Fruit fly (Drosophila melanogaster) whole organism, embryonic: ENCODE data around the gene CG3513.
A peak's percentile ranks its signal among the peaks of the same experiment; 100 is the strongest.

ENCODE experiments used
- Bdp1 ChIP-seq: fragments of 200-800 bp; sonication (Bioruptor generic); optimal IDR thresholded peaks from 3 replicates; lab custom pipeline; 2016; ENCODE audit warnings: missing biosample characterization, missing genetic modification characterization
- CG10543 ChIP-seq: fragments of 200-800 bp; sonication (Bioruptor generic); optimal IDR thresholded peaks from 3 replicates; lab custom pipeline; 2017; ENCODE audit warnings: missing biosample characterization, mild to moderate bottlenecking, missing genetic modification characterization, moderate library complexity
- CG12155 ChIP-seq: fragments of 200-800 bp; sonication (Bioruptor generic); optimal IDR thresholded peaks from 3 replicates; lab custom pipeline; 2016; ENCODE audit warnings: missing biosample characterization, missing genetic modification characterization
- CG1233 ChIP-seq: fragments of 200-800 bp; sonication (Bioruptor generic); optimal IDR thresholded peaks from 4 replicates; lab custom pipeline; 2018; ENCODE audit warnings: missing biosample characterization, mild to moderate bottlenecking, missing genetic modification characterization
- CG12391 ChIP-seq: fragments of 200-800 bp; sonication (Bioruptor generic); optimal IDR thresholded peaks from 3 replicates; lab custom pipeline; 2018; ENCODE audit warnings: missing biosample characterization, mild to moderate bottlenecking, missing genetic modification characterization, moderate library complexity
- CG13123 ChIP-seq: fragments of 200-800 bp; sonication (Bioruptor generic); optimal IDR thresholded peaks from 2 replicates; lab custom pipeline; 2016; ENCODE audit warnings: missing biosample characterization, missing genetic modification characterization
- CG13424 ChIP-seq: fragments of 200-800 bp; sonication (Bioruptor generic); optimal IDR thresholded peaks from 2 replicates; lab custom pipeline; 2019; ENCODE audit warnings: missing biosample characterization, mild to moderate bottlenecking, missing genetic modification characterization, moderate library complexity
- CG14050 ChIP-seq: fragments of 200-800 bp; sonication (Bioruptor generic); IDR thresholded peaks from 3 replicates; pipeline ENCODE4 v1.3.6; 2022; ENCODE audit warnings: missing biosample characterization, missing genetic modification characterization
- CG14965 ChIP-seq: fragments of 200-800 bp; sonication (Bioruptor generic); optimal IDR thresholded peaks from 2 replicates; lab custom pipeline; 2016; ENCODE audit warnings: missing biosample characterization, missing genetic modification characterization, borderline replicate concordance
- CG1529 ChIP-seq: fragments of 200-800 bp; sonication (Bioruptor generic); optimal IDR thresholded peaks from 3 replicates; lab custom pipeline; 2018; ENCODE audit warnings: missing biosample characterization, missing genetic modification characterization
- CG18619 ChIP-seq: fragments of 200-800 bp; sonication (Bioruptor generic); optimal IDR thresholded peaks from 3 replicates; lab custom pipeline; 2017; ENCODE audit warnings: missing biosample characterization, mild to moderate bottlenecking, missing genetic modification characterization
- CG32532 ChIP-seq: fragments of 200-800 bp; sonication (Bioruptor generic); IDR thresholded peaks from 2 replicates; pipeline ENCODE4 v1.3.6; 2022; ENCODE audit warnings: missing biosample characterization, missing genetic modification characterization
- CG33213 ChIP-seq: fragments of 200-800 bp; sonication (Bioruptor generic); optimal IDR thresholded peaks from 3 replicates; lab custom pipeline; 2016; ENCODE audit warnings: missing biosample characterization, missing genetic modification characterization
- CG34422 ChIP-seq: fragments of 200-800 bp; sonication (Bioruptor generic); IDR thresholded peaks from 3 replicates; pipeline ENCODE4 v1.3.6; 2022; ENCODE audit warnings: missing biosample characterization, missing genetic modification characterization
- CG6689 ChIP-seq: fragments of 200-800 bp; sonication (Bioruptor generic); IDR thresholded peaks from 2 replicates; pipeline ENCODE4 v1.3.6; 2022; ENCODE audit warnings: missing biosample characterization, missing genetic modification characterization
- CG7745 ChIP-seq: fragments of 200-800 bp; sonication (Bioruptor generic); optimal IDR thresholded peaks from 2 replicates; lab custom pipeline; 2018; ENCODE audit warnings: missing biosample characterization, mild to moderate bottlenecking, missing genetic modification characterization, moderate library complexity
- CG9727 ChIP-seq: fragments of 200-800 bp; sonication (Bioruptor generic); optimal IDR thresholded peaks from 3 replicates; lab custom pipeline; 2017; ENCODE audit warnings: missing biosample characterization, mild to moderate bottlenecking, missing genetic modification characterization
- CG9797 ChIP-seq: fragments of 200-800 bp; sonication (Bioruptor generic); optimal IDR thresholded peaks from 3 replicates; lab custom pipeline; 2018; ENCODE audit warnings: missing biosample characterization, mild to moderate bottlenecking, missing genetic modification characterization
- CG9876 ChIP-seq: fragments of 200-800 bp; sonication (Bioruptor generic); optimal IDR thresholded peaks from 2 replicates; lab custom pipeline; 2016; ENCODE audit warnings: missing biosample characterization, missing genetic modification characterization
- Camta ChIP-seq: fragments of 200-800 bp; sonication (Bioruptor generic); optimal IDR thresholded peaks from 2 replicates; lab custom pipeline; 2016; ENCODE audit warnings: missing biosample characterization, missing genetic modification characterization
- CrebB ChIP-seq: fragments of 200-800 bp; sonication (Bioruptor generic); optimal IDR thresholded peaks from 3 replicates; lab custom pipeline; 2018; ENCODE audit warnings: missing biosample characterization, mild to moderate bottlenecking, missing genetic modification characterization
- E2f2 ChIP-seq: fragments of 200-800 bp; sonication (Bioruptor generic); IDR thresholded peaks from 2 replicates; pipeline ENCODE4 v1.3.6; 2022; ENCODE audit warnings: missing biosample characterization, missing genetic modification characterization
- Eip74EF ChIP-seq, 2 experiments: fragments of 200-800 bp in 1 of 2; fragments of >200 bp in 1 of 2; sonication (Bioruptor generic) in 1 of 2; optimal IDR thresholded peaks; 2 replicates each; lab custom pipeline; 2017 to 2019; ENCODE audit warnings: missing biosample characterization in 2 of 2, missing genetic modification characterization in 2 of 2, mild to moderate bottlenecking in 1 of 2, moderate library complexity in 1 of 2
- HmgD ChIP-seq: fragments of 200-800 bp; sonication (Bioruptor generic); optimal IDR thresholded peaks from 3 replicates; lab custom pipeline; 2016; ENCODE audit warnings: missing biosample characterization, missing genetic modification characterization
- Hmx ChIP-seq: fragments of 200-800 bp; sonication (Bioruptor generic); optimal IDR thresholded peaks from 2 replicates; lab custom pipeline; 2016; ENCODE audit warnings: missing biosample characterization, missing genetic modification characterization
- Jarid2 ChIP-seq: fragments of 200-800 bp; sonication (Bioruptor generic); optimal IDR thresholded peaks from 3 replicates; lab custom pipeline; 2017; ENCODE audit warnings: mild to moderate bottlenecking, missing biosample characterization, missing genetic modification reagents, missing genetic modification characterization
- NC2β ChIP-seq: fragments of 200-800 bp; sonication (Bioruptor generic); optimal IDR thresholded peaks from 2 replicates; lab custom pipeline; 2016; ENCODE audit warnings: missing biosample characterization, missing genetic modification characterization
- NFAT ChIP-seq: fragments of 200-800 bp; sonication (Bioruptor generic); IDR thresholded peaks from 2 replicates; pipeline ENCODE4 v1.3.6; 2022; ENCODE audit warnings: missing biosample characterization, missing genetic modification characterization
- Optix ChIP-seq: fragments of 200-800 bp; sonication (Bioruptor generic); IDR thresholded peaks from 3 replicates; pipeline ENCODE4 v1.3.6; 2022; ENCODE audit warnings: missing biosample characterization, missing genetic modification characterization
- Poxn ChIP-seq: fragments of 200-800 bp; sonication (Bioruptor generic); IDR thresholded peaks from 2 replicates; pipeline ENCODE4 v1.3.6; 2022; ENCODE audit warnings: missing biosample characterization, missing genetic modification characterization
- YL-1 ChIP-seq: fragments of 200-800 bp; sonication (Bioruptor generic); optimal IDR thresholded peaks from 3 replicates; lab custom pipeline; 2017; ENCODE audit warnings: missing biosample characterization, mild to moderate bottlenecking, missing genetic modification characterization
- ash1 ChIP-seq: fragments of 200-800 bp; sonication (Bioruptor generic); optimal IDR thresholded peaks from 2 replicates; lab custom pipeline; 2018; ENCODE audit warnings: missing biosample characterization, mild to moderate bottlenecking, missing genetic modification characterization
- bbx ChIP-seq: fragments of 200-800 bp; sonication (Bioruptor generic); IDR thresholded peaks from 2 replicates; pipeline ENCODE4 v1.3.6; 2022; ENCODE audit warnings: missing biosample characterization, missing genetic modification characterization; ENCODE audit not compliant: partially characterized antibody
- crc ChIP-seq: fragments of 200-800 bp; sonication (Bioruptor generic); optimal IDR thresholded peaks from 2 replicates; lab custom pipeline; 2016; ENCODE audit warnings: missing biosample characterization, missing genetic modification characterization
- cwo ChIP-seq: fragments of 200-800 bp; sonication (Bioruptor generic); optimal IDR thresholded peaks from 3 replicates; lab custom pipeline; 2017; ENCODE audit warnings: missing biosample characterization, missing genetic modification characterization, mild to moderate bottlenecking, moderate library complexity, missing genetic modification reagents
- exex ChIP-seq: fragments of 200-800 bp; sonication (Bioruptor generic); optimal IDR thresholded peaks from 4 replicates; lab custom pipeline; 2018; ENCODE audit warnings: missing biosample characterization, mild to moderate bottlenecking, missing genetic modification characterization, moderate library complexity
- ftz-f1 ChIP-seq: fragments of 200-800 bp; sonication (Bioruptor generic); optimal IDR thresholded peaks from 2 replicates; lab custom pipeline; 2016; ENCODE audit warnings: missing biosample characterization, missing genetic modification characterization
- gcm ChIP-seq: fragments of 200-800 bp; sonication (Bioruptor generic); optimal IDR thresholded peaks from 2 replicates; lab custom pipeline; 2019; ENCODE audit warnings: missing biosample characterization, mild to moderate bottlenecking, missing genetic modification characterization, moderate library complexity
- gem ChIP-seq: fragments of 200-800 bp; sonication (Bioruptor generic); optimal IDR thresholded peaks from 2 replicates; lab custom pipeline; 2019; ENCODE audit warnings: missing biosample characterization, mild to moderate bottlenecking, missing genetic modification characterization, moderate library complexity
- kah ChIP-seq: fragments of 200-800 bp; sonication (Bioruptor generic); optimal IDR thresholded peaks from 2 replicates; lab custom pipeline; 2018; ENCODE audit warnings: missing biosample characterization, mild to moderate bottlenecking, missing genetic modification characterization
- p53 ChIP-seq: fragments of 200-800 bp; sonication (Bioruptor generic); optimal IDR thresholded peaks from 2 replicates; lab custom pipeline; 2016; ENCODE audit warnings: missing biosample characterization, missing genetic modification characterization
- pfk ChIP-seq: fragments of 200-800 bp; sonication (Bioruptor generic); optimal IDR thresholded peaks from 2 replicates; lab custom pipeline; 2018; ENCODE audit warnings: missing biosample characterization, mild to moderate bottlenecking, missing genetic modification characterization, moderate library complexity
- pzg ChIP-seq: fragments of 200-800 bp; sonication (Bioruptor generic); optimal IDR thresholded peaks from 3 replicates; lab custom pipeline; 2018; ENCODE audit warnings: missing biosample characterization, mild to moderate bottlenecking, missing genetic modification characterization, moderate library complexity
- ro ChIP-seq: fragments of 200-800 bp; sonication (Bioruptor generic); IDR thresholded peaks from 2 replicates; pipeline ENCODE4 v1.3.6; 2022; ENCODE audit warnings: missing biosample characterization, missing genetic modification characterization
- sens-2 ChIP-seq: fragments of 200-800 bp; sonication (Bioruptor generic); IDR thresholded peaks from 2 replicates; pipeline ENCODE4 v1.3.6; 2022; ENCODE audit warnings: missing biosample characterization, missing genetic modification characterization
- sna ChIP-seq: fragments of 200-800 bp; sonication (Bioruptor generic); IDR thresholded peaks from 2 replicates; pipeline ENCODE4 v1.3.6; 2022; ENCODE audit warnings: missing biosample characterization, missing genetic modification characterization; ENCODE audit not compliant: partially characterized antibody
- sr ChIP-seq: fragments of 200-800 bp; sonication (Bioruptor generic); IDR thresholded peaks from 3 replicates; pipeline ENCODE4 v1.3.6; 2022; ENCODE audit warnings: missing biosample characterization, missing genetic modification characterization
- trem ChIP-seq: fragments of 200-800 bp; optimal IDR thresholded peaks from 3 replicates; lab custom pipeline; 2019; ENCODE audit warnings: missing biosample characterization, mild to moderate bottlenecking, missing genetic modification characterization, moderate library complexity
- vvl ChIP-seq: fragments of 200-800 bp; sonication (Bioruptor generic); IDR thresholded peaks from 2 replicates; pipeline ENCODE4 v1.3.6; 2022; ENCODE audit warnings: missing biosample characterization, missing genetic modification characterization
- zen2 ChIP-seq: fragments of 200-800 bp; sonication (Bioruptor generic); IDR thresholded peaks from 3 replicates; pipeline ENCODE4 v1.3.6; 2022; ENCODE audit warnings: missing biosample characterization, missing genetic modification characterization; ENCODE audit not compliant: partially characterized antibody

Gene CG3513

dm6 chr2L:3703260-3703659 lies 10.3 kb upstream of the CG3513 start, which contains the start of gene CG2816 (continued):
- TF ChIP-seq Optix: 0 out of 3 replicates have a peak, but pooled peaks have one; percentile 40
- TF ChIP-seq trem (tag; lab: Kevin White, UChicago): no peak
- peak; percentile 75 for TF ChIP-seq CG9876 (GFP tag; lab: Kevin White, UChicago)
- TF ChIP-seq CrebB: peak; percentile 70
- TF ChIP-seq sens-2 (GFP tag; lab: Robert Waterston, UW): no peak
- TF ChIP-seq CG12391 (tag; lab: Kevin White, UChicago): no peak
- TF ChIP-seq CG14050 (GFP tag; lab: Robert Waterston, UW): peak; percentile 24; the same call in 1 of the 3 replicates
- TF ChIP-seq NFAT (GFP tag; lab: Robert Waterston, UW): peak; percentile 68; the same call in 1 of the 2 replicates
- TF ChIP-seq Hmx (GFP tag; lab: Kevin White, UChicago): no peak
- no peak for TF ChIP-seq p53 (GFP tag; lab: Kevin White, UChicago)
- TF ChIP-seq vvl (GFP tag; lab: Robert Waterston, UW): peak; percentile 87; the same call in 1 of the 2 replicates
- no peak for TF ChIP-seq ash1 (GFP tag; lab: Kevin White, UChicago)
- TF ChIP-seq gem (tag; lab: Kevin White, UChicago): peak; percentile 81
- peak; percentile 70 for TF ChIP-seq CG32532 (GFP tag; lab: Robert Waterston, UW)
- TF ChIP-seq Eip74EF (GFP tag; optimal IDR thresholded peaks at IDR 0.05; lab: Kevin White, UChicago): no peak
- TF ChIP-seq CG9727 (GFP tag; lab: Kevin White, UChicago): no peak
- TF ChIP-seq CG7745 (tag; lab: Kevin White, UChicago): no peak
- peak; percentile 65 for TF ChIP-seq CG18619 (GFP tag; lab: Kevin White, UChicago)
- TF ChIP-seq YL-1: no peak
- TF ChIP-seq CG9797 (GFP tag; lab: Kevin White, UChicago): no peak
- peak; percentile 29 for TF ChIP-seq CG12155 (GFP tag; lab: Kevin White, UChicago)
- no peak for TF ChIP-seq gcm (GFP tag; lab: Kevin White, UChicago)
- no peak for TF ChIP-seq pfk (GFP tag; lab: Kevin White, UChicago)
- peak; percentile 70 for TF ChIP-seq Camta (GFP tag; lab: Kevin White, UChicago)
- TF ChIP-seq CG13123: no peak
- TF ChIP-seq CG10543 (GFP tag; lab: Kevin White, UChicago): peak; percentile 69
- TF ChIP-seq CG34422: no peak
- no peak for TF ChIP-seq sna (GFP tag; lab: Robert Waterston, UW)
- no peak for TF ChIP-seq CG14965 (GFP tag; lab: Kevin White, UChicago)
- no peak for TF ChIP-seq CG1233 (GFP tag; lab: Kevin White, UChicago)
- 0 out of 2 replicates have a peak, but pooled peaks have one; percentile 35 for TF ChIP-seq CG6689 (GFP tag; lab: Robert Waterston, UW)
- no peak for TF ChIP-seq CG33213
- no peak for TF ChIP-seq zen2
- TF ChIP-seq ftz-f1 (GFP tag; lab: Kevin White, UChicago): peak; percentile 35
- TF ChIP-seq sr (GFP tag; lab: Robert Waterston, UW): no peak
- no peak for TF ChIP-seq NC2β (GFP tag; lab: Kevin White, UChicago)
- TF ChIP-seq HmgD: peak; percentile 36
- TF ChIP-seq Bdp1: no peak
- no peak for TF ChIP-seq Jarid2 (GFP tag; lab: Kevin White, UChicago)
- no peak for TF ChIP-seq ro (GFP tag; lab: Robert Waterston, UW)
- peak; percentile 37; the same call in 1 of the 2 replicates for TF ChIP-seq Poxn (GFP tag; lab: Robert Waterston, UW)
- peak; percentile 41; the same call in 1 of the 2 replicates for TF ChIP-seq E2f2
- peak; percentile 71 for TF ChIP-seq crc
- peak; percentile 18 for TF ChIP-seq cwo (GFP tag; lab: Kevin White, UChicago)
- no peak for TF ChIP-seq exex (tag; lab: Kevin White, UChicago)
- no peak for TF ChIP-seq pzg (GFP tag; lab: Kevin White, UChicago)
- peak; percentile 37 for TF ChIP-seq CG13424 (tag; lab: Kevin White, UChicago)
- no peak for TF ChIP-seq kah (GFP tag; lab: Kevin White, UChicago)
- TF ChIP-seq CG1529 (GFP tag; lab: Kevin White, UChicago): no peak
- no peak for TF ChIP-seq bbx (GFP tag; lab: Robert Waterston, UW)
